Worm (Caenorhabditis elegans) whole organism, L3 larva: ENCODE data around the gene trx-5.

Source experiments
- elt-2 ChIP-seq: sonication (generic microtip); optimal IDR thresholded peaks from 2 replicates; lab custom pipeline; 2016; ENCODE audit warnings: missing genetic modification reagents, mild to moderate bottlenecking, missing genetic modification characterization, missing compliant biosample characterization
- jun-1 ChIP-seq: fragments of 150-350 bp; optimal IDR thresholded peaks from 2 replicates; lab custom pipeline; 2014; ENCODE audit warnings: missing biosample characterization, missing genetic modification reagents, missing genetic modification characterization
- lin-39 ChIP-seq: fragments of 150-350 bp; optimal IDR thresholded peaks from 2 replicates; lab custom pipeline; 2018; ENCODE audit warnings: missing biosample characterization, missing genetic modification reagents, missing genetic modification characterization
- mml-1 ChIP-seq: fragments of 150-350 bp; sonication (generic microtip); optimal IDR thresholded peaks from 3 replicates; lab custom pipeline; 2014; ENCODE audit warnings: missing biosample characterization, missing genetic modification characterization
- nfya-1 ChIP-seq: sonication (generic microtip); optimal IDR thresholded peaks from 2 replicates; lab custom pipeline; 2017; ENCODE audit warnings: missing genetic modification characterization, mild to moderate bottlenecking, missing compliant biosample characterization, antibody characterized with exemption, moderate library complexity; ENCODE audit not compliant: insufficient read depth
- nhr-67 ChIP-seq: fragments of 150-350 bp; optimal IDR thresholded peaks from 2 replicates; lab custom pipeline; 2014; ENCODE audit warnings: missing biosample characterization, missing genetic modification characterization
- nhr-76 ChIP-seq: fragments of 150-350 bp; sonication (generic microtip); optimal IDR thresholded peaks from 5 replicates; lab custom pipeline; 2014; ENCODE audit warnings: missing biosample characterization, missing genetic modification characterization
- nhr-77 ChIP-seq: fragments of 150-350 bp; optimal IDR thresholded peaks from 2 replicates; lab custom pipeline; 2014; ENCODE audit warnings: missing biosample characterization, missing genetic modification characterization
- pqm-1 ChIP-seq: fragments of 150-350 bp; optimal IDR thresholded peaks from 2 replicates; lab custom pipeline; 2017; ENCODE audit warnings: missing biosample characterization, missing genetic modification characterization, inconsistent platforms
- unc-39 ChIP-seq: sonication (generic microtip); optimal IDR thresholded peaks from 4 replicates; lab custom pipeline; 2017; ENCODE audit warnings: missing biosample characterization, missing genetic modification characterization
- unc-62 ChIP-seq: fragments of 150-350 bp; sonication (generic microtip); optimal IDR thresholded peaks from 4 replicates; lab custom pipeline; 2014; ENCODE audit warnings: missing biosample characterization, missing genetic modification reagents, missing genetic modification characterization
- zag-1 ChIP-seq: fragments of 150-350 bp; optimal IDR thresholded peaks from 2 replicates; lab custom pipeline; 2014; ENCODE audit warnings: missing biosample characterization, missing genetic modification characterization

DNA sequence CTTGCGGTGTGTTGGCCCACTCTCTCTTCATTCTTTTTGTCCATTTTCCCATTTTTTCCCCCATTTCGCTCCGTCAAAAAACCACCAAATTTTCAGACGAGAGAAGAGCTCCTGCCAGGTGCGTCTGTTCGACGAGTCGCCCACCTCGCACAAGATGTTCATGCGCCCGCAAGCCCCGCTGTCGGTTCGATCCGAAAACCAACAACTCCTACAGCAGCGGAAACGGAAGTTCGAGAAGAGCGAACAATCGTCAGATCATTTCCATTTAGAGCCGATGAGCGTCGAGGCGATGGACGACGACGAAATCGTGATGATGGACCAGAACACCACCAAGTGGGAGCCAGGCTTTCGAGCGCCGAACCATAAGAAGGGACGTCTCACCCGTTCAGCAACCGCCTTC, 49.0 kb upstream of the trx-5 start:
- TF ChIP-seq nhr-76: no peak
- no peak for TF ChIP-seq zag-1 (tag; lab: Kevin White, UChicago)
- TF ChIP-seq unc-39 (tag; lab: Kevin White, UChicago): no peak
- TF ChIP-seq unc-62 (GFP tag; lab: Kevin White, UChicago): no peak
- TF ChIP-seq mml-1: no peak
- no peak for TF ChIP-seq nhr-67 (tag; lab: Kevin White, UChicago)
- TF ChIP-seq pqm-1: no peak
- TF ChIP-seq elt-2 (tag; lab: Kevin White, UChicago): no peak
- no peak for TF ChIP-seq nhr-77
- no peak for TF ChIP-seq nfya-1
- TF ChIP-seq lin-39 (tag; lab: Kevin White, UChicago): no peak
- no peak for TF ChIP-seq jun-1 (tag; lab: Kevin White, UChicago)
